Worm (Caenorhabditis elegans) whole organism, L3 larva: ENCODE data around the gene sdz-16.

ENCODE experiments used
- ZK546.5 ChIP-seq: sonication (generic microtip); optimal IDR thresholded peaks from 2 replicates; lab custom pipeline; 2017; ENCODE audit warnings: missing biosample characterization, missing genetic modification characterization
- ceh-16 ChIP-seq: sonication (generic microtip); optimal IDR thresholded peaks from 2 replicates; lab custom pipeline; 2017; ENCODE audit warnings: missing biosample characterization, missing genetic modification characterization
- ceh-28 ChIP-seq: fragments of 150-350 bp; optimal IDR thresholded peaks from 2 replicates; lab custom pipeline; 2014; ENCODE audit warnings: missing biosample characterization, missing genetic modification reagents, missing genetic modification characterization
- daf-12 ChIP-seq: fragments of 150-350 bp; optimal IDR thresholded peaks from 2 replicates; lab custom pipeline; 2014; ENCODE audit warnings: missing biosample characterization, missing genetic modification reagents, missing genetic modification characterization
- egl-27 ChIP-seq: sonication (generic microtip); optimal IDR thresholded peaks from 4 replicates; lab custom pipeline; 2017; ENCODE audit warnings: missing biosample characterization, missing genetic modification reagents, missing genetic modification characterization
- elt-2 ChIP-seq: sonication (generic microtip); optimal IDR thresholded peaks from 2 replicates; lab custom pipeline; 2016; ENCODE audit warnings: missing genetic modification reagents, mild to moderate bottlenecking, missing genetic modification characterization, missing compliant biosample characterization
- elt-3 ChIP-seq, 3 experiments: fragments of 150-350 bp in 1 of 3; sonication (generic microtip) in 2 of 3; optimal IDR thresholded peaks; 2 replicates in 2 of 3; 4 replicates in 1 of 3; lab custom pipeline; 2014 to 2017; ENCODE audit warnings: missing biosample characterization in 3 of 3, missing genetic modification characterization in 3 of 3
- fkh-10 ChIP-seq: sonication (generic microtip); optimal IDR thresholded peaks from 2 replicates; lab custom pipeline; 2017; ENCODE audit warnings: missing biosample characterization, missing genetic modification reagents, missing genetic modification characterization
- fkh-2 ChIP-seq: fragments of 150-350 bp; optimal IDR thresholded peaks from 2 replicates; lab custom pipeline; 2014; ENCODE audit warnings: missing biosample characterization, missing genetic modification reagents, missing genetic modification characterization
- fos-1 ChIP-seq: fragments of 150-350 bp; optimal IDR thresholded peaks from 2 replicates; lab custom pipeline; 2014; ENCODE audit warnings: missing biosample characterization, missing genetic modification characterization
- jun-1 ChIP-seq: fragments of 150-350 bp; optimal IDR thresholded peaks from 2 replicates; lab custom pipeline; 2014; ENCODE audit warnings: missing biosample characterization, missing genetic modification reagents, missing genetic modification characterization
- lin-15B ChIP-seq: fragments of 150-350 bp; optimal IDR thresholded peaks from 2 replicates; lab custom pipeline; 2014; ENCODE audit warnings: missing biosample characterization, missing genetic modification characterization
- lin-39 ChIP-seq: fragments of 150-350 bp; optimal IDR thresholded peaks from 2 replicates; lab custom pipeline; 2018; ENCODE audit warnings: missing biosample characterization, missing genetic modification reagents, missing genetic modification characterization
- lsy-12 ChIP-seq: sonication (generic microtip); optimal IDR thresholded peaks from 2 replicates; lab custom pipeline; 2016; ENCODE audit warnings: mild to moderate bottlenecking, missing genetic modification characterization, missing compliant biosample characterization
- nfya-1 ChIP-seq: sonication (generic microtip); optimal IDR thresholded peaks from 2 replicates; lab custom pipeline; 2017; ENCODE audit warnings: missing genetic modification characterization, mild to moderate bottlenecking, missing compliant biosample characterization, antibody characterized with exemption, moderate library complexity; ENCODE audit not compliant: insufficient read depth
- nhr-11 ChIP-seq: fragments of 150-350 bp; optimal IDR thresholded peaks from 2 replicates; lab custom pipeline; 2014; ENCODE audit warnings: missing biosample characterization, missing genetic modification characterization
- nhr-23 ChIP-seq: fragments of 150-350 bp; optimal IDR thresholded peaks from 2 replicates; lab custom pipeline; 2014; ENCODE audit warnings: missing biosample characterization, missing genetic modification reagents, missing genetic modification characterization
- nhr-237 ChIP-seq: fragments of 150-350 bp; optimal IDR thresholded peaks from 2 replicates; lab custom pipeline; 2014; ENCODE audit warnings: missing biosample characterization, missing genetic modification characterization
- nhr-25 ChIP-seq: sonication (generic microtip); optimal IDR thresholded peaks from 2 replicates; lab custom pipeline; 2017; ENCODE audit warnings: missing biosample characterization, missing genetic modification characterization
- nhr-28 ChIP-seq: fragments of 150-350 bp; optimal IDR thresholded peaks from 2 replicates; lab custom pipeline; 2014; ENCODE audit warnings: missing biosample characterization, missing genetic modification characterization
- nhr-43 ChIP-seq: sonication (generic microtip); optimal IDR thresholded peaks from 2 replicates; lab custom pipeline; 2016; ENCODE audit warnings: mild to moderate bottlenecking, missing genetic modification characterization, missing compliant biosample characterization; ENCODE audit not compliant: poor library complexity, severe bottlenecking
- nhr-67 ChIP-seq: fragments of 150-350 bp; optimal IDR thresholded peaks from 2 replicates; lab custom pipeline; 2014; ENCODE audit warnings: missing biosample characterization, missing genetic modification characterization
- nhr-77 ChIP-seq: fragments of 150-350 bp; optimal IDR thresholded peaks from 2 replicates; lab custom pipeline; 2014; ENCODE audit warnings: missing biosample characterization, missing genetic modification characterization
- pha-4 ChIP-seq: fragments of 150-350 bp; optimal IDR thresholded peaks from 2 replicates; lab custom pipeline; 2014; ENCODE audit warnings: missing biosample characterization, missing genetic modification reagents, missing genetic modification characterization
- pqm-1 ChIP-seq: fragments of 150-350 bp; optimal IDR thresholded peaks from 2 replicates; lab custom pipeline; 2017; ENCODE audit warnings: missing biosample characterization, missing genetic modification characterization, inconsistent platforms
- sea-2 ChIP-seq: fragments of 150-350 bp; sonication (generic microtip); optimal IDR thresholded peaks from 4 replicates; lab custom pipeline; 2014; ENCODE audit warnings: missing biosample characterization, missing genetic modification reagents, missing genetic modification characterization
- skn-1 ChIP-seq: fragments of 150-350 bp; optimal IDR thresholded peaks from 2 replicates; lab custom pipeline; 2014; ENCODE audit warnings: missing biosample characterization, missing genetic modification characterization
- snpc-4 ChIP-seq: fragments of 150-350 bp; optimal IDR thresholded peaks from 2 replicates; lab custom pipeline; 2014; ENCODE audit warnings: missing biosample characterization, missing genetic modification characterization
- tbx-2 ChIP-seq: sonication (generic microtip); optimal IDR thresholded peaks from 2 replicates; lab custom pipeline; 2016; ENCODE audit warnings: mild to moderate bottlenecking, missing genetic modification characterization, missing compliant biosample characterization
- unc-39 ChIP-seq: sonication (generic microtip); optimal IDR thresholded peaks from 4 replicates; lab custom pipeline; 2017; ENCODE audit warnings: missing biosample characterization, missing genetic modification characterization
- ztf-11 ChIP-seq: fragments of 150-350 bp; optimal IDR thresholded peaks from 2 replicates; lab custom pipeline; 2014; ENCODE audit warnings: missing biosample characterization, missing genetic modification characterization

The sdz-16 gene

ce11 chrV:17327867-17328266, at the start of gene sdz-16:
sdz-16 (minus strand) TSS chrV:17327967.
- TF ChIP-seq jun-1, result no peak
- no peak for TF ChIP-seq nhr-77 (tag; lab: Kevin White, UChicago)
- TF ChIP-seq egl-27 (tag; lab: Kevin White, UChicago), result no peak
- TF ChIP-seq nhr-11 (tag; lab: Kevin White, UChicago), result no peak
- TF ChIP-seq elt-3 (tag; optimal IDR thresholded peaks at IDR 0.05; lab: Kevin White, UChicago), result no peak
- TF ChIP-seq fkh-10 (GFP tag; lab: Kevin White, UChicago), result no peak
- TF ChIP-seq nhr-237 (tag; lab: Kevin White, UChicago), result no peak
- TF ChIP-seq, all 47 proteins: peak for 0

ce11 chrV:17377140-17377539, 49.4 kb upstream of the sdz-16 start, which contains the start of gene fbxb-7:
fbxb-7 (plus strand) TSS chrV:17377406.
- TF ChIP-seq nhr-237 (tag; lab: Kevin White, UChicago) (no peak), lsy-12 (no peak), nhr-67 (tag; lab: Kevin White, UChicago) (no peak), elt-3 (tag; optimal IDR thresholded peaks at IDR 0.05; lab: Kevin White, UChicago) (no peak), ceh-28 (no peak)

- TF ChIP-seq nhr-28 (no peak), elt-2 (tag; lab: Kevin White, UChicago) (peak; percentile 72), pha-4 (tag; lab: Kevin White, UChicago) (peak; percentile 42), nfya-1 (no peak), lin-39 (tag; lab: Kevin White, UChicago) (no peak), skn-1 (tag; lab: Kevin White, UChicago) (no peak), nhr-11 (tag; lab: Kevin White, UChicago) (no peak), pqm-1 (tag; lab: Kevin White, UChicago) (peak; percentile 40), nhr-23 (tag; lab: Kevin White, UChicago) (no peak), snpc-4 (tag; lab: Kevin White, UChicago) (no peak), fkh-2 (tag; lab: Kevin White, UChicago) (no peak), elt-3 (tag; optimal IDR thresholded peaks at IDR 0.05; lab: Kevin White, UChicago) (no peak), egl-27 (tag; lab: Kevin White, UChicago) (no peak)
Observed at ce11 chrV:17376639-17377038, 48.9 kb upstream of the sdz-16 start, which contains the start of gene Y20C6A.1. Y20C6A.1 (minus strand) TSS chrV:17376745.

ce11 chrV:17352827-17353373, 25.1 kb upstream of the sdz-16 start, which contains the start of the genes fbxa-134 and F47H4.2:
fbxa-134 (minus strand) TSS chrV:17352870.
F47H4.2 (plus strand) TSS chrV:17353323.
- TF ChIP-seq pqm-1 (tag; lab: Kevin White, UChicago), result peak; percentile 80
- no peak for TF ChIP-seq sea-2 (GFP tag; lab: Kevin White, UChicago)
- no peak for TF ChIP-seq daf-12 (tag; lab: Kevin White, UChicago)
- TF ChIP-seq unc-39 (tag; lab: Kevin White, UChicago), result no peak
- no peak for TF ChIP-seq snpc-4 (tag; lab: Kevin White, UChicago)
- TF ChIP-seq nhr-25 (tag; lab: Kevin White, UChicago), result no peak
- TF ChIP-seq fkh-10 (GFP tag; lab: Kevin White, UChicago), result no peak
- TF ChIP-seq elt-2 (tag; lab: Kevin White, UChicago), result peak; percentile 93
- no peak for TF ChIP-seq ztf-11 (tag; lab: Kevin White, UChicago)
- no peak for TF ChIP-seq elt-3 (tag; optimal IDR thresholded peaks at IDR 0.05; lab: Kevin White, UChicago)
- TF ChIP-seq pha-4 (tag; lab: Kevin White, UChicago), result peak; percentile 80
- peak; percentile 51 for TF ChIP-seq jun-1
- no peak for TF ChIP-seq tbx-2 (tag; lab: Kevin White, UChicago)

- no peak for TF ChIP-seq fos-1
- no peak for TF ChIP-seq sea-2 (GFP tag; lab: Kevin White, UChicago)
- TF ChIP-seq nhr-43 (tag; lab: Kevin White, UChicago), result no peak
- no peak for TF ChIP-seq ZK546.5 (tag; lab: Kevin White, UChicago)
- TF ChIP-seq ceh-16, result no peak
- TF ChIP-seq nhr-28, result no peak
- no peak for TF ChIP-seq ztf-11 (tag; lab: Kevin White, UChicago)
- TF ChIP-seq lin-15B (tag; lab: Kevin White, UChicago), result no peak
- TF ChIP-seq lsy-12, result no peak
- no peak for TF ChIP-seq pqm-1 (tag; lab: Kevin White, UChicago)
- TF ChIP-seq tbx-2 (tag; lab: Kevin White, UChicago), result no peak
Observed at ce11 chrV:17350093-17350492, 22.3 kb upstream of the sdz-16 start, which contains the start of gene lsy-27. lsy-27 (minus strand) TSS chrV:17350193.
